Worm (Caenorhabditis elegans) whole organism, mixed stage, embryonic: ENCODE measurements around the gene C18B10.6.

Experiments used
- flh-1 ChIP-seq: fragments of 200-800 bp; sonication (Bioruptor generic); optimal IDR thresholded peaks from 2 replicates; lab custom pipeline; 2018; ENCODE audit warnings: mild to moderate bottlenecking, missing genetic modification characterization, moderate library complexity, missing compliant biosample characterization
- mls-2 ChIP-seq: sonication (generic microtip); optimal IDR thresholded peaks from 2 replicates; lab custom pipeline; 2016; ENCODE audit warnings: mild to moderate bottlenecking, missing genetic modification characterization, moderate library complexity, missing compliant biosample characterization
- nhr-12 ChIP-seq: fragments of 150-350 bp; optimal IDR thresholded peaks from 2 replicates; lab custom pipeline; 2014; ENCODE audit warnings: missing biosample characterization, missing genetic modification characterization
- pha-4 ChIP-seq: fragments of 150-350 bp; optimal IDR thresholded peaks from 2 replicates; lab custom pipeline; 2018; ENCODE audit warnings: missing biosample characterization, missing genetic modification reagents, missing genetic modification characterization
- unc-62 ChIP-seq: fragments of 150-350 bp; optimal IDR thresholded peaks from 2 replicates; lab custom pipeline; 2014; ENCODE audit warnings: missing biosample characterization, missing genetic modification reagents, missing genetic modification characterization

DNA sequence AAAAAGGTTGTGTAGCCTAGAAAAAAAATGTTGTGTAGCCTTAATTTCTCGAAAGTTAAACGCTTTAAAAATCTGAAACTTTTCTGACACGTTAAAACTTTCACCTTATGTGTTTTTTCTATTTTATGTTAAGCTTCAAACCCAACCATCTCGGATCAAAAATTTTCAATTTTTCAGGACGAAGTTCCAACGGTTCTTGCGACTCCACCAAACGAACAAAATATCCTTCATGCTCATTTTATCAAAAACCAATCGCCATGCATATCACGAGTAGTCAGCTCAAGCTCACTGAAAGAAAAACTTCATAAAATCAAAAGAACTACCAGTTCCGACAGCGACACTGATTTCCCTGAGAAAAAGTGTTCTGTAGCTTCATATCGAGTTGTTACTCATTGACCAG lies 44.3 kb downstream of the C18B10.6 start:
- TF ChIP-seq unc-62 = no peak
- no peak for TF ChIP-seq mls-2
- TF ChIP-seq pha-4 (tag; lab: Kevin White, UChicago) = no peak
- TF ChIP-seq flh-1 (GFP tag; lab: Kevin White, UChicago) = no peak
- no peak for TF ChIP-seq nhr-12 (tag; lab: Kevin White, UChicago)
